Worm (Caenorhabditis elegans) whole organism, young adult: Measurements from ENCODE around the gene W06G6.17.

Experiments used
- F22D6.2 ChIP-seq: sonication (generic microtip); optimal IDR thresholded peaks from 2 replicates; lab custom pipeline; 2016; ENCODE audit warnings: mild to moderate bottlenecking, missing genetic modification characterization, missing compliant biosample characterization
- F39B2.1 ChIP-seq: fragments of 200-800 bp; sonication (Bioruptor generic); IDR thresholded peaks from 2 replicates; pipeline ENCODE4 v1.3.6; 2022; ENCODE audit warnings: missing genetic modification reagents, missing genetic modification characterization, missing compliant biosample characterization
- F55B11.4 ChIP-seq: sonication (generic microtip); optimal IDR thresholded peaks from 2 replicates; lab custom pipeline; 2016; ENCODE audit warnings: missing compliant biosample characterization, missing genetic modification characterization, borderline replicate concordance; ENCODE audit not compliant: insufficient read depth
- Y79H2A.3 ChIP-seq: fragments of 200-800 bp; sonication (Bioruptor generic); conservative IDR thresholded peaks from 2 replicates; pipeline ENCODE4 v1.3.6; 2022; ENCODE audit warnings: missing genetic modification reagents, missing genetic modification characterization, missing compliant biosample characterization
- attf-6 ChIP-seq: fragments of 200-800 bp; sonication (Bioruptor generic); IDR thresholded peaks from 2 replicates; pipeline ENCODE4 v1.3.6; 2022; ENCODE audit warnings: missing genetic modification reagents, missing genetic modification characterization, missing compliant biosample characterization
- cebp-2 ChIP-seq: fragments of 200-800 bp; sonication (Bioruptor generic); IDR thresholded peaks from 2 replicates; pipeline ENCODE4 v1.3.6; 2022; ENCODE audit warnings: missing genetic modification characterization, missing compliant biosample characterization
- ceh-100 ChIP-seq: fragments of 200-800 bp; sonication (Bioruptor generic); IDR thresholded peaks from 2 replicates; pipeline ENCODE4 v1.3.6; 2022; ENCODE audit warnings: missing genetic modification reagents, missing genetic modification characterization, missing compliant biosample characterization
- ceh-27 ChIP-seq: fragments of 200-800 bp; sonication (Bioruptor generic); optimal IDR thresholded peaks from 2 replicates; lab custom pipeline; 2018; ENCODE audit warnings: mild to moderate bottlenecking, missing genetic modification characterization, moderate library complexity, missing compliant biosample characterization
- chd-7 ChIP-seq: sonication (generic microtip); optimal IDR thresholded peaks from 2 replicates; lab custom pipeline; 2016; ENCODE audit warnings: mild to moderate bottlenecking, missing genetic modification characterization, moderate library complexity, missing compliant biosample characterization
- dox-1 ChIP-seq: fragments of 200-800 bp; sonication (Bioruptor generic); IDR thresholded peaks from 2 replicates; pipeline ENCODE4 v1.3.6; 2022; ENCODE audit warnings: missing genetic modification reagents, missing genetic modification characterization, missing compliant biosample characterization
- dpff-1 ChIP-seq: sonication (generic microtip); optimal IDR thresholded peaks from 2 replicates; lab custom pipeline; 2017; ENCODE audit warnings: mild to moderate bottlenecking, missing genetic modification characterization, missing compliant biosample characterization
- egrh-3 ChIP-seq: fragments of 200-800 bp; sonication (Bioruptor generic); IDR thresholded peaks from 2 replicates; pipeline ENCODE4 v1.3.6; 2022; ENCODE audit warnings: missing genetic modification reagents, missing genetic modification characterization, missing compliant biosample characterization
- hmg-1.2 ChIP-seq: fragments of 200-800 bp; sonication (Bioruptor generic); IDR thresholded peaks from 2 replicates; pipeline ENCODE4 v1.3.6; 2022; ENCODE audit warnings: missing genetic modification reagents, missing genetic modification characterization, missing compliant biosample characterization
- hmg-20 ChIP-seq: fragments of 200-800 bp; sonication (Bioruptor generic); IDR thresholded peaks from 2 replicates; pipeline ENCODE4 v1.3.6; 2022; ENCODE audit warnings: missing genetic modification reagents, missing genetic modification characterization, missing compliant biosample characterization
- hrde-1 ChIP-seq: sonication (generic microtip); optimal IDR thresholded peaks from 2 replicates; lab custom pipeline; 2016; ENCODE audit warnings: missing genetic modification characterization, mild to moderate bottlenecking, missing compliant biosample characterization, moderate library complexity, missing genotype, missing genetic modification reagents, borderline replicate concordance
- lag-1 ChIP-seq: fragments of 200-800 bp; sonication (Bioruptor generic); IDR thresholded peaks from 2 replicates; pipeline ENCODE4 v1.3.6; 2022; ENCODE audit warnings: missing genetic modification reagents, missing genetic modification characterization, missing compliant biosample characterization
- lin-54 ChIP-seq: fragments of 200-800 bp; sonication (Bioruptor generic); optimal IDR thresholded peaks from 2 replicates; lab custom pipeline; 2018; ENCODE audit warnings: mild to moderate bottlenecking, missing genetic modification characterization, missing compliant biosample characterization
- lsy-27 ChIP-seq: sonication (generic microtip); optimal IDR thresholded peaks from 2 replicates; lab custom pipeline; 2017; ENCODE audit warnings: missing genetic modification characterization, mild to moderate bottlenecking, missing compliant biosample characterization, antibody characterized with exemption, missing genotype, borderline replicate concordance; ENCODE audit not compliant: insufficient read depth
- madf-6 ChIP-seq: fragments of 200-800 bp; sonication (Bioruptor generic); IDR thresholded peaks from 2 replicates; pipeline ENCODE4 v1.3.6; 2022; ENCODE audit warnings: missing genetic modification reagents, missing genetic modification characterization, missing compliant biosample characterization
- mcd-1 ChIP-seq: fragments of 200-800 bp; sonication (Bioruptor generic); IDR thresholded peaks from 2 replicates; pipeline ENCODE4 v1.3.6; 2022; ENCODE audit warnings: missing genetic modification reagents, missing genetic modification characterization, missing compliant biosample characterization
- nfyb-1 ChIP-seq: fragments of 200-800 bp; sonication (Bioruptor generic); IDR thresholded peaks from 2 replicates; pipeline ENCODE4 v1.3.6; 2022; ENCODE audit warnings: missing genetic modification reagents, missing genetic modification characterization, missing compliant biosample characterization
- nhr-120 ChIP-seq: fragments of 200-800 bp; sonication (Bioruptor generic); IDR thresholded peaks from 2 replicates; pipeline ENCODE4 v1.3.6; 2022; ENCODE audit warnings: missing genetic modification characterization, missing compliant biosample characterization
- nhr-27 ChIP-seq: fragments of 200-800 bp; sonication (Bioruptor generic); optimal IDR thresholded peaks from 2 replicates; lab custom pipeline; 2018; ENCODE audit warnings: mild to moderate bottlenecking, missing genetic modification characterization, moderate library complexity, missing compliant biosample characterization
- nhr-90 ChIP-seq: sonication (generic microtip); optimal IDR thresholded peaks from 2 replicates; lab custom pipeline; 2016; ENCODE audit warnings: missing genotype, mild to moderate bottlenecking, missing genetic modification characterization, missing compliant biosample characterization
- rec-8 ChIP-seq, 2 experiments: sonication (generic microtip); optimal IDR thresholded peaks; 2 replicates each; lab custom pipeline; 2016; ENCODE audit warnings: mild to moderate bottlenecking in 2 of 2, missing genetic modification characterization in 2 of 2, missing genetic modification reagents in 2 of 2, missing genotype in 2 of 2, missing biosample characterization in 1 of 2, missing compliant biosample characterization in 1 of 2, moderate library complexity in 1 of 2
- rpc-1 ChIP-seq, 2 experiments: fragments of 150-350 bp in 1 of 2; sonication (generic microtip) in 1 of 2; optimal IDR thresholded peaks; 2 replicates each; lab custom pipeline; 2014 to 2018; ENCODE audit warnings: missing biosample characterization in 1 of 2, missing genetic modification characterization in 1 of 2, missing genetic modification reagents in 1 of 2, missing genotype in 1 of 2
- snpc-4 ChIP-seq, 5 experiments: fragments of 150-350 bp in 1 of 5; sonication (generic microtip) in 4 of 5; optimal IDR thresholded peaks; 2 replicates each; lab custom pipeline; 2014 to 2018; ENCODE audit warnings: missing genetic modification characterization in 5 of 5, missing biosample characterization in 3 of 5, antibody characterized with exemption in 2 of 5, mild to moderate bottlenecking in 2 of 5, missing compliant biosample characterization in 2 of 5, missing genotype in 2 of 5, moderate library complexity in 2 of 5, missing genetic modification reagents in 1 of 5
- unc-130 ChIP-seq: sonication (generic microtip); optimal IDR thresholded peaks from 2 replicates; lab custom pipeline; 2016; ENCODE audit warnings: missing genetic modification reagents, missing genetic modification characterization, missing compliant biosample characterization
- unc-62 ChIP-seq: fragments of 150-350 bp; optimal IDR thresholded peaks from 2 replicates; lab custom pipeline; 2014; ENCODE audit warnings: missing biosample characterization, missing genetic modification reagents, missing genetic modification characterization
- zfh-2 ChIP-seq: fragments of 200-800 bp; sonication (Bioruptor generic); conservative IDR thresholded peaks from 2 replicates; pipeline ENCODE4 v1.3.6; 2022; ENCODE audit warnings: missing genetic modification reagents, missing genetic modification characterization, missing compliant biosample characterization
- ztf-25 ChIP-seq: fragments of 200-800 bp; sonication (Bioruptor generic); IDR thresholded peaks from 2 replicates; pipeline ENCODE4 v1.3.6; 2022; ENCODE audit warnings: missing genetic modification reagents, missing genetic modification characterization, missing compliant biosample characterization

The W06G6.17 gene

DNA sequence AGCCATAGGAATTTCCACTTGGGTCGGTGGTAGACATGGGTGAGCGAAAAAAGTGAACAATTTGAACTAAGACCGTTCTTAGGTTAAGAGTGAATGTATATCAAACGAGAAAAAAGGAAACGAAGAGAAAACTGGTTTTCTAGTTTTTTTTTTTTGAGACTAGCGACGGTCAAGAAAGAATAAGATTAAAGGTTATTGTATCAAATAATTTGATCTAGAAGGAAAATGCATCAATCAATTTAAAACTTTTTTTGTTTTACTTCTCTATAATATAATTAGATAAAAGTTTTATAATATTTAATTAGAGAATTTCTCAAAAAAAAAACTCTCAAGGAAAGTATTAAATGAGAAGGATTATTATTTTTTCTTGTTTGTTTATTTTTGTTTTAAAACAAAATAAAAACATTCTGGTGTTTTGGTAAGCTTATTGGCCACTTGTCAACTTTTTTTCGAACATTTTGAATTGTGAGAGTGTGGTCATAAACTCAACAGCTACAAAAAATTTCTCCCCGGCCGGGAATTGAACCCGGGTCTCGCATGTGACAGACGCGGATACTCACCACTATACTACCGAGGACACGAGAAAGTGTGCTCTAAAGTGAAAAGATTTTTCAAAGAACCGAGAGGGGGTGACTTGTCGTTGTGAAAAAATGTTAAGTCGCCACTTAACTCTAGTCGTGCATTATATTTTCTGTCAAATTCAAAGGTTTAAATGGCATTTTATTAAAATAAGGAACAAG, at the start of gene W06G6.17 (continued):
- TF ChIP-seq hmg-20 (GFP tag; lab: Robert Waterston, UW) (no peak), nhr-90 (peak; percentile 48), rec-8 (tag; optimal IDR thresholded peaks at IDR 0.05; lab: Kevin White, UChicago) (no peak), lin-54 (GFP tag; lab: Kevin White, UChicago) (no peak), ztf-25 (0 out of 2 replicates have a peak, but pooled peaks have one; percentile 20), hmg-1.2 (GFP tag; lab: Robert Waterston, UW) (peak; percentile 33; the same call in 1 of the 2 replicates), madf-6 (GFP tag; lab: Robert Waterston, UW) (no peak)
- TF ChIP-seq, all 124 proteins: peak for 14

- TF ChIP-seq F55B11.4 (tag; lab: Kevin White, UChicago) (no peak), cebp-2 (no peak), nhr-27 (no peak)
These were observed 49.5 kb upstream of the W06G6.17 start, which contains the start of gene srz-101 for ce11 chrV:16694538-16694937. srz-101 (plus strand) TSS chrV:16694838.

DNA sequence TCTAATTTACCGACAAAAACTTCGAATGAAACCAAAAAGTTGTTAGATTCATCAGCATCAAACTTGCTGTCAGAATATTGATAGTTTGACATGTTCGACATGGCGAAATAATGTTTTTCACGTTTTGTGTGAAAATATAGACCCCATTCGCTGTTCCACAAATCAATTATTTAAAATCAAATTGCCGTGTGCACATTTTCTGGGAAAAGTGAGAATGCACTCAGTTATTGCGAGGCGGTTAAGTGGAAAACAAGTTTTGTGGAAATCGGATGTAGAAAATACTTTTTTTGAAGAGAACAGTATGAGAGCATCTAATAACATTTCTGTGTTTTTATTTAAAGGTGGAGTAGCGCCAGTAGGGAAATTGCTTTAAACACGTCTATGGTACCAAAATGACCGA, 48.7 kb upstream of the W06G6.17 start, which contains the start of gene srw-42:
TSS of gene srw-42 (minus strand) at position 101 of the 400 bp plus-strand sequence.
- TF ChIP-seq ceh-27 (no peak), unc-62 (GFP tag; lab: Kevin White, UChicago) (no peak), nfyb-1 (GFP tag; lab: Robert Waterston, UW) (no peak), Y79H2A.3 (no peak), chd-7 (no peak)

DNA sequence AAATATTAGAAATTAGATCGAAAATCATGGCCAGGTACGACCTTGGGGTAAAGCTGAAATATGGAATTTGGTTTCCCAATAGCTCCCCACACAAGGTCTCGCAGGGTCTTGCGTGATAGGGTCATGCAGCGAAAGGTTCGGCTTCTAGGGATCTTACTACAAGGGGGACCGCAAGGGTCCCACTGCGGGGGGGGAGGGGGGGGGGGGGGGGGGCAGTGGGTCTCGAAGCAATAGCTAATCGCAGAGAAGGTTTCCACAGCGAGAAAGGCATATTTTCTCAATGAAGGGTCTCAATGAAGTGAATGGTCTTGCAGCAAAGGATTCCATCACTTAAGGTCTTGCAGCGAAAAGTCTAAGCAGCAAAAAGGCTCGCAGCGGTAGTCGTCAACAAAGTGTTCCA, 47.9 kb upstream of the W06G6.17 start:
- no peak for TF ChIP-seq F39B2.1
- peak; percentile 92 for TF ChIP-seq zfh-2 (GFP tag; lab: Robert Waterston, UW)
- peak; percentile 90; the same call in 1 of the 2 replicates for TF ChIP-seq egrh-3 (GFP tag; lab: Robert Waterston, UW)
- no peak for TF ChIP-seq nhr-120 (GFP tag; lab: Robert Waterston, UW)
- no peak for TF ChIP-seq hrde-1 (tag; lab: Kevin White, UChicago)
- no peak for TF ChIP-seq attf-6
- TF ChIP-seq madf-6 (GFP tag; lab: Robert Waterston, UW) = no peak

ce11 chrV:16687227-16687626, 42.2 kb upstream of the W06G6.17 start, which contains the start of gene srz-102:
srz-102 (plus strand) TSS chrV:16687527.
- TF ChIP-seq lag-1 (GFP tag; lab: Robert Waterston, UW) (no peak), snpc-4 (GFP tag; optimal IDR thresholded peaks at IDR 0.05; lab: Kevin White, UChicago) (no peak), snpc-4 (tag; optimal IDR thresholded peaks at IDR 0.05; lab: Kevin White, UChicago) (no peak), rpc-1 (optimal IDR thresholded peaks at IDR 0.05; lab: Kevin White, UChicago) (no peak), rpc-1 (tag; optimal IDR thresholded peaks at IDR 0.05; lab: Kevin White, UChicago) (no peak), mcd-1 (GFP tag; lab: Robert Waterston, UW) (no peak)

DNA sequence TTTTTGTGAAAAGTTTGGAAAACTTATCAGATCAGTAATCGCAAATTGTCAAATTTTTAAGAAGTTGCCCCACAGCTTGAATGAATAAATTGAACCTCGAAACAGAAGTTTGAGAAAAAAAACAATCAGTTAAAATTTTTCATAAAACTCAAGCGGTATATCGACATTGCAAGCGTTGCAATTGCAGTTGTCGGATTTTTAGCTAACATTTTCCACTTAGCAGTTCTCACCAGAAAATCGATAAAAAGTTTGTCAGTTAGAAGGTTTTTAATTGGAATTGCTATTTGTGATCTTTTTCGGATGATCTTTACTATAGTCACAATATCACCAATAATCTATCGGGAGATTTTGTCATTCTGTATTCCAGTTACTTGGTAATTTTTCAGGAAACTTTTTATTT, 40.7 kb upstream of the W06G6.17 start, which contains the start of gene srw-43:
TSS of gene srw-43 (plus strand) at position 301 of the 400 bp plus-strand sequence.
- TF ChIP-seq F22D6.2 (tag; lab: Kevin White, UChicago) = no peak
- no peak for TF ChIP-seq ceh-100 (GFP tag; lab: Robert Waterston, UW)
- no peak for TF ChIP-seq dox-1 (GFP tag; lab: Robert Waterston, UW)
- no peak for TF ChIP-seq ztf-25
- no peak for TF ChIP-seq lsy-27 (tag; lab: Kevin White, UChicago)
- TF ChIP-seq unc-130 (GFP tag; lab: Kevin White, UChicago) = no peak
- no peak for TF ChIP-seq dpff-1 (tag; lab: Kevin White, UChicago)
